Worm (Caenorhabditis elegans) whole organism, midembryonic: Measurements from ENCODE around the gene npr-36.

Source experiments
- T22C8.4 ChIP-seq: fragments of 200-800 bp; sonication (Bioruptor generic); IDR thresholded peaks from 2 replicates; pipeline ENCODE4 v1.3.6; 2022; ENCODE audit warnings: missing genetic modification characterization, missing compliant biosample characterization
- cog-1 ChIP-seq: sonication (generic microtip); optimal IDR thresholded peaks from 2 replicates; lab custom pipeline; 2016; ENCODE audit warnings: missing genetic modification characterization, missing compliant biosample characterization
- flt-1 ChIP-seq: fragments of 200-800 bp; sonication (Bioruptor generic); IDR thresholded peaks from 2 replicates; pipeline ENCODE4 v1.3.6; 2022; ENCODE audit warnings: missing genetic modification characterization, missing compliant biosample characterization
- klf-2 ChIP-seq: fragments of 200-800 bp; sonication (Bioruptor generic); conservative IDR thresholded peaks from 2 replicates; pipeline ENCODE4 v1.3.6; 2022; ENCODE audit warnings: missing genetic modification reagents, missing genetic modification characterization, missing compliant biosample characterization
- ref-1 ChIP-seq: fragments of 200-800 bp; sonication (Bioruptor generic); conservative IDR thresholded peaks from 2 replicates; pipeline ENCODE4 v1.3.6; 2022; ENCODE audit warnings: missing genetic modification reagents, missing genetic modification characterization, missing compliant biosample characterization
- ztf-23 ChIP-seq: fragments of 200-800 bp; sonication (Bioruptor generic); IDR thresholded peaks from 2 replicates; pipeline ENCODE4 v1.3.6; 2022; ENCODE audit warnings: missing genetic modification reagents, missing genetic modification characterization, missing compliant biosample characterization

- TF ChIP-seq T22C8.4 (GFP tag; lab: Robert Waterston, UW) = no peak
- no peak for TF ChIP-seq flt-1 (GFP tag; lab: Robert Waterston, UW)
- TF ChIP-seq ztf-23 (GFP tag; lab: Robert Waterston, UW) = no peak
- no peak for TF ChIP-seq cog-1
- no peak for TF ChIP-seq klf-2 (GFP tag; lab: Robert Waterston, UW)
- TF ChIP-seq ref-1 = no peak
Observed at ce11 chrX:17368542-17368941, 9.0 kb downstream of the npr-36 start, which contains the start of gene mfsd-10.
